Worm (Caenorhabditis elegans) whole organism, mixed stage, embryonic: Measurements from ENCODE around the gene wdr-83.

Experiments used
- blmp-1 ChIP-seq: fragments of 150-350 bp; optimal IDR thresholded peaks from 2 replicates; lab custom pipeline; 2014; ENCODE audit warnings: missing biosample characterization, missing genetic modification characterization
- nhr-12 ChIP-seq: fragments of 150-350 bp; optimal IDR thresholded peaks from 2 replicates; lab custom pipeline; 2014; ENCODE audit warnings: missing biosample characterization, missing genetic modification characterization
- nhr-28 ChIP-seq: fragments of 150-350 bp; optimal IDR thresholded peaks from 2 replicates; lab custom pipeline; 2014; ENCODE audit warnings: missing biosample characterization, missing genetic modification characterization
- tbx-8 ChIP-seq: fragments of 200-800 bp; sonication (Bioruptor generic); optimal IDR thresholded peaks from 2 replicates; lab custom pipeline; 2018; ENCODE audit warnings: mild to moderate bottlenecking, missing genetic modification characterization, moderate library complexity, missing compliant biosample characterization

ce11 chrII:4998657-4999056 is 32.9 kb downstream of the wdr-83 start, which contains the start of gene F59A6.11:
- TF ChIP-seq tbx-8 (no peak), nhr-12 (tag; lab: Kevin White, UChicago) (no peak), nhr-28 (tag; lab: Kevin White, UChicago) (no peak), blmp-1 (tag; lab: Kevin White, UChicago) (no peak)
